Fruit fly (Drosophila melanogaster) whole organism, prepupa: ENCODE measurements around the gene CG16762.

Experiments used
- Blimp-1 ChIP-seq: fragments of 200-800 bp; sonication (Bioruptor generic); optimal IDR thresholded peaks from 3 replicates; lab custom pipeline; 2017; ENCODE audit warnings: missing biosample characterization, missing genetic modification characterization, mild to moderate bottlenecking, moderate library complexity, missing genetic modification reagents
- CG10631 ChIP-seq: fragments of 200-800 bp; sonication (Bioruptor generic); optimal IDR thresholded peaks from 2 replicates; lab custom pipeline; 2016; ENCODE audit warnings: missing biosample characterization, missing genetic modification characterization
- CG11762 ChIP-seq: fragments of 200-800 bp; sonication (Bioruptor generic); optimal IDR thresholded peaks from 3 replicates; lab custom pipeline; 2016; ENCODE audit warnings: missing biosample characterization, missing genetic modification characterization; ENCODE audit not compliant: insufficient read depth
- CG11902 ChIP-seq: fragments of 200-800 bp; sonication (Bioruptor generic); optimal IDR thresholded peaks from 3 replicates; lab custom pipeline; 2016; ENCODE audit warnings: missing biosample characterization, missing genetic modification characterization
- CG15336 ChIP-seq: fragments of 200-800 bp; sonication (Bioruptor generic); IDR thresholded peaks from 2 replicates; pipeline ENCODE4 v1.3.6; 2022; ENCODE audit warnings: missing biosample characterization, missing genetic modification characterization
- CG1621 ChIP-seq: fragments of 200-800 bp; sonication (Bioruptor generic); optimal IDR thresholded peaks from 3 replicates; lab custom pipeline; 2018; ENCODE audit warnings: missing biosample characterization, mild to moderate bottlenecking, missing genetic modification characterization
- CG16779 ChIP-seq: fragments of 200-800 bp; sonication (Bioruptor generic); optimal IDR thresholded peaks from 3 replicates; lab custom pipeline; 2017; ENCODE audit warnings: missing biosample characterization, mild to moderate bottlenecking, missing genetic modification characterization
- CG3032 ChIP-seq: fragments of 200-800 bp; optimal IDR thresholded peaks from 2 replicates; lab custom pipeline; 2019; ENCODE audit warnings: missing biosample characterization, mild to moderate bottlenecking, missing genetic modification characterization, moderate library complexity
- CG31627 ChIP-seq: fragments of 200-800 bp; sonication (Bioruptor generic); optimal IDR thresholded peaks from 3 replicates; lab custom pipeline; 2016; ENCODE audit warnings: missing biosample characterization, missing genetic modification characterization
- CG32006 ChIP-seq: fragments of 200-800 bp; sonication (Bioruptor generic); optimal IDR thresholded peaks from 3 replicates; lab custom pipeline; 2017; ENCODE audit warnings: missing biosample characterization, mild to moderate bottlenecking, missing genetic modification characterization
- CG34406 ChIP-seq: fragments of 200-800 bp; sonication (Bioruptor generic); optimal IDR thresholded peaks from 3 replicates; lab custom pipeline; 2016; ENCODE audit warnings: missing biosample characterization, missing genetic modification characterization
- CG4318 ChIP-seq: fragments of 200-800 bp; sonication (Bioruptor generic); optimal IDR thresholded peaks from 3 replicates; lab custom pipeline; 2017; ENCODE audit warnings: missing biosample characterization, mild to moderate bottlenecking, missing genetic modification characterization
- CG6163 ChIP-seq: fragments of 200-800 bp; sonication (Bioruptor generic); IDR thresholded peaks from 3 replicates; pipeline ENCODE4 v1.3.6; 2022; ENCODE audit warnings: missing biosample characterization, missing genetic modification characterization
- CG6276 ChIP-seq: fragments of 200-800 bp; sonication (Bioruptor generic); optimal IDR thresholded peaks from 2 replicates; lab custom pipeline; 2017; ENCODE audit warnings: missing biosample characterization, mild to moderate bottlenecking, missing genetic modification characterization
- CG6792 ChIP-seq: fragments of 200-800 bp; sonication (Bioruptor generic); optimal IDR thresholded peaks from 3 replicates; lab custom pipeline; 2016; ENCODE audit warnings: missing biosample characterization, missing genetic modification characterization
- CG6808 ChIP-seq: fragments of 200-800 bp; sonication (Bioruptor generic); optimal IDR thresholded peaks from 3 replicates; lab custom pipeline; 2017; ENCODE audit warnings: missing biosample characterization, missing genetic modification characterization, mild to moderate bottlenecking, moderate library complexity, missing genetic modification reagents
- CG6854 ChIP-seq: fragments of 200-800 bp; sonication (Bioruptor generic); optimal IDR thresholded peaks from 2 replicates; lab custom pipeline; 2017; ENCODE audit warnings: missing biosample characterization, mild to moderate bottlenecking, missing genetic modification characterization
- CG7368 ChIP-seq: fragments of 200-800 bp; sonication (Bioruptor generic); optimal IDR thresholded peaks from 3 replicates; lab custom pipeline; 2016; ENCODE audit warnings: missing biosample characterization, missing genetic modification characterization
- CG8119 ChIP-seq: fragments of 200-800 bp; sonication (Bioruptor generic); IDR thresholded peaks from 3 replicates; pipeline ENCODE4 v1.3.6; 2022; ENCODE audit warnings: missing biosample characterization, missing genetic modification characterization
- CG8319 ChIP-seq: fragments of 200-800 bp; sonication (Bioruptor generic); optimal IDR thresholded peaks from 3 replicates; lab custom pipeline; 2016; ENCODE audit warnings: missing biosample characterization, missing genetic modification characterization
- CG8632 ChIP-seq: fragments of 200-800 bp; sonication (Bioruptor generic); optimal IDR thresholded peaks from 3 replicates; lab custom pipeline; 2016; ENCODE audit warnings: missing biosample characterization, missing genetic modification characterization
- CG9139 ChIP-seq: fragments of 200-800 bp; sonication (Bioruptor generic); optimal IDR thresholded peaks from 3 replicates; lab custom pipeline; 2017; ENCODE audit warnings: missing biosample characterization, mild to moderate bottlenecking, missing genetic modification characterization
- Eip93F ChIP-seq: fragments of 200-800 bp; sonication (Bioruptor generic); optimal IDR thresholded peaks from 2 replicates; lab custom pipeline; 2016; ENCODE audit warnings: missing biosample characterization, mild to moderate bottlenecking, missing genetic modification characterization
- Ets96B ChIP-seq: fragments of 200-800 bp; optimal IDR thresholded peaks from 2 replicates; lab custom pipeline; 2019; ENCODE audit warnings: missing biosample characterization, mild to moderate bottlenecking, missing genetic modification characterization, moderate library complexity
- Hr38 ChIP-seq: sonication (Bioruptor generic); optimal IDR thresholded peaks from 2 replicates; lab custom pipeline; 2016; ENCODE audit warnings: missing biosample characterization, missing genetic modification characterization
- Hr39 ChIP-seq: fragments of 200-800 bp; sonication (Bioruptor generic); optimal IDR thresholded peaks from 2 replicates; lab custom pipeline; 2016; ENCODE audit warnings: missing biosample characterization, missing genetic modification characterization
- Lpt ChIP-seq: fragments of 200-800 bp; sonication (Bioruptor generic); optimal IDR thresholded peaks from 3 replicates; lab custom pipeline; 2016; ENCODE audit warnings: missing biosample characterization, missing genetic modification characterization
- Met ChIP-seq: fragments of 200-800 bp; sonication (Bioruptor generic); optimal IDR thresholded peaks from 3 replicates; lab custom pipeline; 2016; ENCODE audit warnings: missing biosample characterization, missing genetic modification characterization
- OdsH ChIP-seq: fragments of 200-800 bp; sonication (Bioruptor generic); optimal IDR thresholded peaks from 3 replicates; lab custom pipeline; 2016; ENCODE audit warnings: missing biosample characterization, missing genetic modification characterization
- Smox ChIP-seq: fragments of 200-800 bp; sonication (Bioruptor generic); optimal IDR thresholded peaks from 3 replicates; lab custom pipeline; 2016; ENCODE audit warnings: missing biosample characterization, missing genetic modification characterization
- Sox102F ChIP-seq: fragments of 200-800 bp; sonication (Bioruptor generic); optimal IDR thresholded peaks from 2 replicates; lab custom pipeline; 2016; ENCODE audit warnings: missing biosample characterization, mild to moderate bottlenecking, missing genetic modification characterization
- Sox14 ChIP-seq: fragments of 200-800 bp; sonication (Bioruptor generic); optimal IDR thresholded peaks from 3 replicates; lab custom pipeline; 2016; ENCODE audit warnings: missing biosample characterization, missing genetic modification characterization
- acj6 ChIP-seq: fragments of 200-800 bp; sonication (Bioruptor generic); optimal IDR thresholded peaks from 3 replicates; lab custom pipeline; 2016; ENCODE audit warnings: missing biosample characterization, missing genetic modification characterization
- cyc ChIP-seq: fragments of 200-800 bp; sonication (Bioruptor generic); optimal IDR thresholded peaks from 3 replicates; lab custom pipeline; 2016; ENCODE audit warnings: missing biosample characterization, missing genetic modification characterization
- dac ChIP-seq: fragments of 200-800 bp; sonication (Bioruptor generic); optimal IDR thresholded peaks from 2 replicates; lab custom pipeline; 2017; ENCODE audit warnings: missing biosample characterization, mild to moderate bottlenecking, missing genetic modification characterization
- dsx ChIP-seq: fragments of 200-800 bp; optimal IDR thresholded peaks from 3 replicates; lab custom pipeline; 2019; ENCODE audit warnings: missing biosample characterization, mild to moderate bottlenecking, missing genetic modification characterization, moderate library complexity; ENCODE audit not compliant: poor library complexity, severe bottlenecking
- eg ChIP-seq: fragments of 200-800 bp; sonication (Bioruptor generic); IDR thresholded peaks from 3 replicates; pipeline ENCODE4 v1.3.6; 2022; ENCODE audit warnings: missing biosample characterization, missing genetic modification characterization
- esn ChIP-seq: fragments of 200-800 bp; sonication (Bioruptor generic); optimal IDR thresholded peaks from 2 replicates; lab custom pipeline; 2016; ENCODE audit warnings: missing biosample characterization, mild to moderate bottlenecking, missing genetic modification characterization, moderate library complexity
- fd59A ChIP-seq: fragments of 200-800 bp; sonication (Bioruptor generic); optimal IDR thresholded peaks from 2 replicates; lab custom pipeline; 2017; ENCODE audit warnings: missing biosample characterization, mild to moderate bottlenecking, missing genetic modification characterization, missing genetic modification reagents
- fkh ChIP-seq: fragments of 200-800 bp; sonication (Bioruptor generic); optimal IDR thresholded peaks from 3 replicates; lab custom pipeline; 2017; ENCODE audit warnings: missing biosample characterization, mild to moderate bottlenecking, missing genetic modification characterization, moderate library complexity
- lz ChIP-seq: fragments of 200-800 bp; sonication (Bioruptor generic); optimal IDR thresholded peaks from 3 replicates; lab custom pipeline; 2016; ENCODE audit warnings: missing biosample characterization, missing genetic modification characterization
- net ChIP-seq: fragments of 200-800 bp; sonication (Bioruptor generic); optimal IDR thresholded peaks from 3 replicates; lab custom pipeline; 2016; ENCODE audit warnings: missing biosample characterization, missing genetic modification characterization
- pdm3 ChIP-seq: fragments of 200-800 bp; sonication (Bioruptor generic); optimal IDR thresholded peaks from 3 replicates; lab custom pipeline; 2016; ENCODE audit warnings: missing biosample characterization, missing genetic modification characterization
- salr ChIP-seq, 2 experiments: fragments of 200-800 bp; sonication (Bioruptor generic); optimal IDR thresholded peaks; 3 replicates each; lab custom pipeline; 2016 to 2018; ENCODE audit warnings: missing biosample characterization in 2 of 2, missing genetic modification characterization in 2 of 2, mild to moderate bottlenecking in 1 of 2
- ss ChIP-seq, 2 experiments: fragments of 200-800 bp; sonication (Bioruptor generic); optimal IDR thresholded peaks; 2 replicates in 1 of 2; 3 replicates in 1 of 2; lab custom pipeline; 2017 to 2018; ENCODE audit warnings: mild to moderate bottlenecking in 2 of 2, missing biosample characterization in 2 of 2, missing genetic modification characterization in 2 of 2, moderate library complexity in 1 of 2
- svp ChIP-seq: fragments of 200-800 bp; sonication (Bioruptor generic); peaks from one replicate; lab custom pipeline; 2016; ENCODE audit warnings: missing biosample characterization, missing genetic modification characterization
- topi ChIP-seq: fragments of 200-800 bp; sonication (Bioruptor generic); optimal IDR thresholded peaks from 3 replicates; lab custom pipeline; 2016; ENCODE audit warnings: missing biosample characterization, missing genetic modification characterization

The CG16762 gene

DNA sequence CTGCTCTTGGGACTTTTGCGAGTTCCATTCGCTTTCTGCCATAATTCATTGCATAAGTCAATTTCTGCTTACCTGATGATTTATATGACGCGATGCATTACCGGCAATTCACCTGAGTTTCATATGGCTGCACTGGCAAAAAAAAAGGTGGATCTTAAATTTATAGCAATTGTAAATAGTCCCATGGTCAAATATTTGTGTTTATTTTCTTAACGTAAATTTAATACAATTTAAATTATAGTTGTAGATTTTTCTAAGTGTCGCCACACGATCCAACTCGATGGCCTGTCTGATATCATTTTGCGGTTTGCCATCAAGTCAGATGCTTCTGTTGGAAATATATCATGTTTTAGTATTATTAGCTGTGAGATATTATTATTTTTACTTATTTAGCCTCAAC lies 6.1 kb upstream of the CG16762 start (continued):
- TF ChIP-seq Met (GFP tag; lab: Kevin White, UChicago) (peak; percentile 24), CG7368 (peak; percentile 38)
- TF ChIP-seq, all 60 proteins: peak for 39

- no peak for TF ChIP-seq lz (GFP tag; lab: Kevin White, UChicago)
- no peak for TF ChIP-seq CG4318
- TF ChIP-seq CG8119 (GFP tag; lab: Robert Waterston, UW): no peak
- TF ChIP-seq pdm3 (GFP tag; lab: Kevin White, UChicago): no peak
- no peak for TF ChIP-seq CG6854 (GFP tag; lab: Kevin White, UChicago)
- no peak for TF ChIP-seq Sox102F (GFP tag; lab: Kevin White, UChicago)
- no peak for TF ChIP-seq CG10631 (GFP tag; lab: Kevin White, UChicago)
- TF ChIP-seq CG9139 (GFP tag; lab: Kevin White, UChicago): no peak
- no peak for TF ChIP-seq OdsH
- no peak for TF ChIP-seq Hr38 (GFP tag; lab: Kevin White, UChicago)
- TF ChIP-seq svp (GFP tag; lab: Kevin White, UChicago): peak; percentile 51
- peak; percentile 3 for TF ChIP-seq CG7368
- TF ChIP-seq dsx: peak; percentile 42
- no peak for TF ChIP-seq Lpt (GFP tag; lab: Kevin White, UChicago)
- no peak for TF ChIP-seq CG1621
- no peak for TF ChIP-seq cyc (GFP tag; lab: Kevin White, UChicago)
- TF ChIP-seq acj6 (GFP tag; lab: Kevin White, UChicago): no peak
- no peak for TF ChIP-seq fd59A (GFP tag; lab: Kevin White, UChicago)
- no peak for TF ChIP-seq esn (GFP tag; lab: Kevin White, UChicago)
- TF ChIP-seq CG31627: no peak
- no peak for TF ChIP-seq ss (GFP tag; optimal IDR thresholded peaks at IDR 0.05; lab: Kevin White, UChicago)
- no peak for TF ChIP-seq Blimp-1 (GFP tag; lab: Kevin White, UChicago)
- no peak for TF ChIP-seq CG11902
- TF ChIP-seq CG6163: no peak
- TF ChIP-seq Smox: no peak
- TF ChIP-seq Eip93F: no peak
- no peak for TF ChIP-seq salr (GFP tag; optimal IDR thresholded peaks at IDR 0.05; lab: Kevin White, UChicago)
- TF ChIP-seq CG32006 (GFP tag; lab: Kevin White, UChicago): no peak
- TF ChIP-seq Ets96B: peak; percentile 0
- TF ChIP-seq eg: no peak
- no peak for TF ChIP-seq CG6276 (GFP tag; lab: Kevin White, UChicago)
- no peak for TF ChIP-seq CG6792 (GFP tag; lab: Kevin White, UChicago)
- TF ChIP-seq topi: peak; percentile 24
- no peak for TF ChIP-seq fkh (GFP tag; lab: Kevin White, UChicago)
- no peak for TF ChIP-seq Sox14 (GFP tag; lab: Kevin White, UChicago)
- TF ChIP-seq CG15336: no peak
These were observed 5.1 kb upstream of the CG16762 start for dm6 chr3L:2480470-2480869.

DNA sequence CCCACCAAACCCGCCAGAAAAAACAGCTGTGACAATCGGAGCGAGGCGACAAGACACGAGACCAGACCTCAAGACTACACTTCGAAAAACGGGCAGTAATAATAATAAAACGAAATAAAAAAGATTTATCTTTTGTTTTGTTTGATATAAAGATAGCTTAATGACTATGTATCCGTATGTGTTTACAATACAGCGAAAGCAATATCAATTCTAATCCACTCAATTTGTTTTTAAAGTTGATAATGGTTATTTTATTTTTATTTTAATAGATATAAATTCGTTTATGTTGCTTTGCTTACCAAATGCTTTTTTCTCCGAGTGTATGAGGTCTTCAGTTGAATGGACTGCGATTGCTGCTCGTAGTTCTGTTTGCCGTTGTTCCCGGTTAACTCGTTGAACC lies 3.8 kb upstream of the CG16762 start:
- peak; percentile 54 for TF ChIP-seq CG6854 (GFP tag; lab: Kevin White, UChicago)
- TF ChIP-seq CG7368: peak; percentile 88
- peak; percentile 59 for TF ChIP-seq CG32006 (GFP tag; lab: Kevin White, UChicago)
- peak; percentile 30 for TF ChIP-seq dac
- TF ChIP-seq CG8632 (GFP tag; lab: Kevin White, UChicago): peak; percentile 81
- TF ChIP-seq svp (GFP tag; lab: Kevin White, UChicago): peak; percentile 92
- peak; percentile 95 for TF ChIP-seq CG6808
- TF ChIP-seq CG31627: peak; percentile 74
- TF ChIP-seq CG34406 (GFP tag; lab: Kevin White, UChicago): peak; percentile 76
- TF ChIP-seq ss (GFP tag; optimal IDR thresholded peaks at IDR 0.05; lab: Kevin White, UChicago): peak; percentile 95 to 97
- peak; percentile 87 for TF ChIP-seq CG10631 (GFP tag; lab: Kevin White, UChicago)
- TF ChIP-seq net (GFP tag; lab: Kevin White, UChicago): peak; percentile 81
- peak; percentile 96 for TF ChIP-seq CG3032
- peak; percentile 87 for TF ChIP-seq CG11762
- peak; percentile 92 for TF ChIP-seq dsx
- peak; percentile 69 for TF ChIP-seq Blimp-1 (GFP tag; lab: Kevin White, UChicago)
- peak; percentile 83 for TF ChIP-seq esn (GFP tag; lab: Kevin White, UChicago)
- TF ChIP-seq CG16779 (tag; lab: Kevin White, UChicago): peak; percentile 66
- TF ChIP-seq Sox102F (GFP tag; lab: Kevin White, UChicago): peak; percentile 77
- TF ChIP-seq eg: peak; percentile 56; the same call in 2 of the 3 replicates
- TF ChIP-seq Lpt (GFP tag; lab: Kevin White, UChicago): peak; percentile 50
- peak; percentile 73 for TF ChIP-seq CG11902
- peak; percentile 69 for TF ChIP-seq Hr39 (GFP tag; lab: Kevin White, UChicago)
- TF ChIP-seq Hr38 (GFP tag; lab: Kevin White, UChicago): no peak
- peak; percentile 69 for TF ChIP-seq CG8319 (GFP tag; lab: Kevin White, UChicago)
- TF ChIP-seq CG6276 (GFP tag; lab: Kevin White, UChicago): peak; percentile 79
- TF ChIP-seq CG4318: peak; percentile 4
- TF ChIP-seq CG6163: peak; percentile 71
